Worm (Caenorhabditis elegans) whole organism, early embryonic: ENCODE measurements around the gene F14D7.14.

ENCODE experiments used
- B0310.2 ChIP-seq: sonication (generic microtip); optimal IDR thresholded peaks from 2 replicates; lab custom pipeline; 2016; ENCODE audit warnings: mild to moderate bottlenecking, missing genetic modification characterization, missing compliant biosample characterization
- F13C5.2 ChIP-seq: sonication (generic microtip); optimal IDR thresholded peaks from 2 replicates; lab custom pipeline; 2017; ENCODE audit warnings: mild to moderate bottlenecking, missing genetic modification characterization, inconsistent platforms, missing compliant biosample characterization
- aly-1 ChIP-seq: sonication (generic microtip); optimal IDR thresholded peaks from 2 replicates; lab custom pipeline; 2016; ENCODE audit warnings: missing genetic modification characterization, missing compliant biosample characterization
- ama-1 ChIP-seq: fragments of 150-350 bp; optimal IDR thresholded peaks from 2 replicates; lab custom pipeline; 2014
- ceh-13 ChIP-seq: fragments of 200-800 bp; sonication (Bioruptor generic); optimal IDR thresholded peaks from 2 replicates; lab custom pipeline; 2018; ENCODE audit warnings: mild to moderate bottlenecking, missing genetic modification characterization, missing compliant biosample characterization
- ceh-36 ChIP-seq: sonication (generic microtip); optimal IDR thresholded peaks from 2 replicates; lab custom pipeline; 2016; ENCODE audit warnings: missing genetic modification characterization, inconsistent platforms, missing compliant biosample characterization
- ets-7 ChIP-seq: sonication (generic microtip); optimal IDR thresholded peaks from 2 replicates; lab custom pipeline; 2016; ENCODE audit warnings: missing genotype, missing genetic modification characterization, missing compliant biosample characterization
- flt-1 ChIP-seq: fragments of 200-800 bp; sonication (Bioruptor generic); IDR thresholded peaks from 2 replicates; pipeline ENCODE4 v1.3.6; 2022; ENCODE audit warnings: missing genetic modification characterization, missing compliant biosample characterization
- hmbx-1 ChIP-seq: sonication (generic microtip); optimal IDR thresholded peaks from 2 replicates; lab custom pipeline; 2016; ENCODE audit warnings: mild to moderate bottlenecking, missing genetic modification characterization, missing compliant biosample characterization
- hmg-4 ChIP-seq: fragments of 200-800 bp; sonication (Bioruptor generic); optimal IDR thresholded peaks from 2 replicates; lab custom pipeline; 2018; ENCODE audit warnings: mild to moderate bottlenecking, missing genetic modification characterization, missing compliant biosample characterization
- hnd-1 ChIP-seq: sonication (generic microtip); optimal IDR thresholded peaks from 2 replicates; lab custom pipeline; 2016; ENCODE audit warnings: missing genetic modification characterization, missing compliant biosample characterization
- pes-1 ChIP-seq: fragments of 200-800 bp; sonication (Bioruptor generic); IDR thresholded peaks from 2 replicates; pipeline ENCODE4 v1.3.6; 2022; ENCODE audit warnings: missing genetic modification reagents, missing genetic modification characterization, missing compliant biosample characterization
- scrt-1 ChIP-seq: fragments of 200-800 bp; sonication (Bioruptor generic); IDR thresholded peaks from 2 replicates; pipeline ENCODE4 v1.3.6; 2022; ENCODE audit warnings: missing genetic modification characterization, missing compliant biosample characterization
- sea-1 ChIP-seq: fragments of 200-800 bp; sonication (Bioruptor generic); conservative IDR thresholded peaks from 2 replicates; pipeline ENCODE4 v1.3.6; 2022; ENCODE audit warnings: missing genetic modification characterization, missing compliant biosample characterization
- tbx-11 ChIP-seq: fragments of 200-800 bp; sonication (Bioruptor generic); IDR thresholded peaks from 2 replicates; pipeline ENCODE4 v1.3.6; 2022; ENCODE audit warnings: missing genetic modification characterization, missing compliant biosample characterization
- tbx-37 ChIP-seq: fragments of 200-800 bp; sonication (Bioruptor generic); conservative IDR thresholded peaks from 2 replicates; pipeline ENCODE4 v1.3.6; 2022; ENCODE audit warnings: missing genetic modification reagents, missing genetic modification characterization, missing compliant biosample characterization
- tra-4 ChIP-seq: sonication (generic microtip); optimal IDR thresholded peaks from 2 replicates; lab custom pipeline; 2017; ENCODE audit warnings: missing genetic modification characterization, missing compliant biosample characterization

F14D7.14 gene

ce11 chrV:14312695-14313094 is 3.0 kb downstream of the F14D7.14 start, which contains the start of gene F14D7.8:
TSS of gene F14D7.8 (minus strand) at chrV:14312795.
- TF ChIP-seq F13C5.2 (tag; lab: Kevin White, UChicago) = no peak
- TF ChIP-seq ama-1 (lab: Kevin White, UChicago) = no peak
- TF ChIP-seq sea-1 (GFP tag; lab: Robert Waterston, UW) = no peak
- no peak for TF ChIP-seq tra-4 (tag; lab: Kevin White, UChicago)
- TF ChIP-seq hmg-4 (GFP tag; lab: Kevin White, UChicago) = no peak
- TF ChIP-seq flt-1 = no peak
- no peak for TF ChIP-seq ceh-36 (tag; lab: Kevin White, UChicago)
- TF ChIP-seq scrt-1 = no peak
- no peak for TF ChIP-seq B0310.2
- no peak for TF ChIP-seq aly-1 (tag; lab: Kevin White, UChicago)
- no peak for TF ChIP-seq hnd-1 (tag; lab: Kevin White, UChicago)
- TF ChIP-seq ceh-13 = no peak
- no peak for TF ChIP-seq tbx-37 (GFP tag; lab: Robert Waterston, UW)
- no peak for TF ChIP-seq ets-7
- TF ChIP-seq hmbx-1 = no peak

- TF ChIP-seq hmbx-1 (no peak), ceh-36 (tag; lab: Kevin White, UChicago) (no peak), tbx-37 (GFP tag; lab: Robert Waterston, UW) (no peak), B0310.2 (no peak)
These were observed 4.5 kb downstream of the F14D7.14 start, which contains the start of gene F47B8.1 for ce11 chrV:14314236-14314635. TSS of gene F47B8.1 (minus strand) at chrV:14314336.

- TF ChIP-seq scrt-1 (no peak), tbx-37 (GFP tag; lab: Robert Waterston, UW) (no peak), ceh-13 (no peak), sea-1 (GFP tag; lab: Robert Waterston, UW) (no peak), B0310.2 (no peak), ama-1 (lab: Kevin White, UChicago) (no peak), pes-1 (no peak)
These were observed 6.8 kb downstream of the F14D7.14 start, which contains the start of gene F47B8.2 for ce11 chrV:14316525-14316924. TSS of gene F47B8.2 (minus strand) at chrV:14316625.

- TF ChIP-seq tra-4 (tag; lab: Kevin White, UChicago) (no peak), ama-1 (lab: Kevin White, UChicago) (no peak), B0310.2 (no peak), hnd-1 (tag; lab: Kevin White, UChicago) (no peak), pes-1 (no peak), hmg-4 (GFP tag; lab: Kevin White, UChicago) (no peak), hmbx-1 (no peak), sea-1 (GFP tag; lab: Robert Waterston, UW) (no peak), F13C5.2 (tag; lab: Kevin White, UChicago) (no peak)
These were observed 7.5 kb downstream of the F14D7.14 start for ce11 chrV:14317204-14317603.

ce11 chrV:14317621-14318020 is 7.9 kb downstream of the F14D7.14 start:
- TF ChIP-seq pes-1 (no peak), ama-1 (lab: Kevin White, UChicago) (no peak), flt-1 (no peak), tra-4 (tag; lab: Kevin White, UChicago) (no peak), aly-1 (tag; lab: Kevin White, UChicago) (no peak), F13C5.2 (tag; lab: Kevin White, UChicago) (no peak), scrt-1 (no peak), ceh-13 (no peak), hnd-1 (tag; lab: Kevin White, UChicago) (no peak), tbx-11 (no peak), tbx-37 (GFP tag; lab: Robert Waterston, UW) (no peak), hmg-4 (GFP tag; lab: Kevin White, UChicago) (no peak), ets-7 (no peak)

ce11 chrV:14319101-14319781 is 9.5 kb downstream of the F14D7.14 start, which contains the start of gene F47B8.13:
TSS of gene F47B8.13 (minus strand) at chrV:14319731.
- TF ChIP-seq sea-1 (GFP tag; lab: Robert Waterston, UW) (no peak), aly-1 (tag; lab: Kevin White, UChicago) (peak; percentile 55)

ce11 chrV:14320246-14320645 is 10.5 kb downstream of the F14D7.14 start, which contains the start of gene F47B8.14:
TSS of gene F47B8.14 (plus strand) at chrV:14320546.
- no peak for TF ChIP-seq tra-4 (tag; lab: Kevin White, UChicago)
- no peak for TF ChIP-seq tbx-37 (GFP tag; lab: Robert Waterston, UW)
- TF ChIP-seq B0310.2 = no peak
- TF ChIP-seq hnd-1 (tag; lab: Kevin White, UChicago) = no peak
- no peak for TF ChIP-seq scrt-1
- no peak for TF ChIP-seq ceh-36 (tag; lab: Kevin White, UChicago)
- TF ChIP-seq ceh-13 = no peak
- no peak for TF ChIP-seq aly-1 (tag; lab: Kevin White, UChicago)
- TF ChIP-seq ama-1 (lab: Kevin White, UChicago) = no peak
- TF ChIP-seq tbx-11 = no peak
- no peak for TF ChIP-seq sea-1 (GFP tag; lab: Robert Waterston, UW)
- TF ChIP-seq F13C5.2 (tag; lab: Kevin White, UChicago) = no peak
- TF ChIP-seq ets-7 = no peak
- TF ChIP-seq pes-1 = no peak
- no peak for TF ChIP-seq flt-1

ce11 chrV:14320730-14321319 is 11.1 kb downstream of the F14D7.14 start:
- TF ChIP-seq hnd-1 (tag; lab: Kevin White, UChicago) (no peak), sea-1 (GFP tag; lab: Robert Waterston, UW) (0 out of 2 replicates have a peak, but pooled peaks have one; percentile 21)
